Worm (Caenorhabditis elegans) whole organism, late embryonic: ENCODE results near the gene nhr-107.

Experiments
- ama-1 ChIP-seq: fragments of 150-350 bp; optimal IDR thresholded peaks from 2 replicates; lab custom pipeline; 2014
- ceh-19 ChIP-seq: fragments of 200-800 bp; sonication (Bioruptor generic); optimal IDR thresholded peaks from 2 replicates; lab custom pipeline; 2018; ENCODE audit warnings: mild to moderate bottlenecking, missing genetic modification characterization, missing compliant biosample characterization
- ceh-24 ChIP-seq: sonication (generic microtip); optimal IDR thresholded peaks from 2 replicates; lab custom pipeline; 2016; ENCODE audit warnings: mild to moderate bottlenecking, missing genetic modification characterization, missing compliant biosample characterization
- ceh-30 ChIP-seq: fragments of 150-350 bp; optimal IDR thresholded peaks from 2 replicates; lab custom pipeline; 2014; ENCODE audit warnings: missing biosample characterization, missing genetic modification characterization
- ceh-45 ChIP-seq: fragments of 200-800 bp; sonication (Bioruptor generic); IDR thresholded peaks from 2 replicates; pipeline ENCODE4 v1.3.6; 2022; ENCODE audit warnings: missing genetic modification reagents, missing genetic modification characterization, missing compliant biosample characterization
- dve-1 ChIP-seq: sonication (generic microtip); optimal IDR thresholded peaks from 2 replicates; lab custom pipeline; 2017; ENCODE audit warnings: antibody characterized with exemption, mild to moderate bottlenecking, missing genetic modification characterization, missing compliant biosample characterization
- eyg-1 ChIP-seq: sonication (generic microtip); optimal IDR thresholded peaks from 2 replicates; lab custom pipeline; 2016; ENCODE audit warnings: missing genotype, missing genetic modification characterization, missing compliant biosample characterization
- hlh-13 ChIP-seq: fragments of 200-800 bp; sonication (Bioruptor generic); optimal IDR thresholded peaks from 2 replicates; lab custom pipeline; 2018; ENCODE audit warnings: mild to moderate bottlenecking, missing genetic modification characterization, missing compliant biosample characterization
- hlh-15 ChIP-seq: sonication (generic microtip); optimal IDR thresholded peaks from 2 replicates; lab custom pipeline; 2016; ENCODE audit warnings: missing genetic modification characterization, missing compliant biosample characterization
- hlh-6 ChIP-seq: sonication (generic microtip); optimal IDR thresholded peaks from 2 replicates; lab custom pipeline; 2016; ENCODE audit warnings: missing genotype, missing genetic modification characterization, missing compliant biosample characterization
- hlh-8 ChIP-seq: sonication (generic microtip); optimal IDR thresholded peaks from 2 replicates; lab custom pipeline; 2016; ENCODE audit warnings: missing genotype, missing genetic modification characterization, missing compliant biosample characterization
- lim-6 ChIP-seq: sonication (generic microtip); optimal IDR thresholded peaks from 2 replicates; lab custom pipeline; 2016; ENCODE audit warnings: missing genetic modification characterization, missing compliant biosample characterization
- nfya-1 ChIP-seq: sonication (generic microtip); optimal IDR thresholded peaks from 2 replicates; lab custom pipeline; 2017; ENCODE audit warnings: missing genetic modification characterization, mild to moderate bottlenecking, missing compliant biosample characterization, antibody characterized with exemption, moderate library complexity
- nhr-232 ChIP-seq: sonication (generic microtip); optimal IDR thresholded peaks from 2 replicates; lab custom pipeline; 2016; ENCODE audit warnings: missing genetic modification characterization, missing compliant biosample characterization
- pax-1 ChIP-seq: fragments of 150-350 bp; optimal IDR thresholded peaks from 2 replicates; lab custom pipeline; 2014; ENCODE audit warnings: missing biosample characterization, missing genetic modification characterization
- pqm-1 ChIP-seq: sonication (generic microtip); optimal IDR thresholded peaks from 2 replicates; lab custom pipeline; 2016; ENCODE audit warnings: missing genetic modification characterization, missing compliant biosample characterization
- sdc-2 ChIP-seq: sonication (generic microtip); optimal IDR thresholded peaks from 2 replicates; lab custom pipeline; 2016; ENCODE audit warnings: missing genotype, missing genetic modification characterization, missing compliant biosample characterization
- tbx-7 ChIP-seq: sonication (generic microtip); optimal IDR thresholded peaks from 2 replicates; lab custom pipeline; 2016; ENCODE audit warnings: missing genotype, missing genetic modification characterization, missing compliant biosample characterization
- unc-3 ChIP-seq, 2 experiments: fragments of 200-800 bp in 1 of 2; sonication (Bioruptor generic) in 1 of 2; sonication (generic microtip) in 1 of 2; conservative IDR thresholded peaks in 1 of 2; optimal IDR thresholded peaks in 1 of 2; 2 replicates each; pipeline versions ENCODE4 v1.3.6 to Lab custom; 2016 to 2022; ENCODE audit warnings: missing compliant biosample characterization in 2 of 2, missing genetic modification characterization in 2 of 2, missing genetic modification reagents in 1 of 2
- unc-55 ChIP-seq: sonication (generic microtip); optimal IDR thresholded peaks from 2 replicates; lab custom pipeline; 2017; ENCODE audit warnings: missing biosample characterization, missing genetic modification reagents, missing genetic modification characterization
- zip-5 ChIP-seq: sonication (generic microtip); optimal IDR thresholded peaks from 2 replicates; lab custom pipeline; 2016; ENCODE audit warnings: missing genetic modification characterization, missing compliant biosample characterization
- ztf-16 ChIP-seq: sonication (generic microtip); optimal IDR thresholded peaks from 2 replicates; lab custom pipeline; 2017; ENCODE audit warnings: missing genetic modification characterization, missing compliant biosample characterization

The nhr-107 gene

ce11 chrV:6948225-6948624, 48.7 kb downstream of the nhr-107 start, which contains the start of gene Y57E12B.1:
Gene Y57E12B.1, plus strand, starts transcription at chrV:6948525.
- TF ChIP-seq nfya-1 (tag; lab: Kevin White, UChicago) (no peak), ceh-45 (GFP tag; lab: Robert Waterston, UW) (no peak), pqm-1 (tag; lab: Kevin White, UChicago) (no peak), lim-6 (tag; lab: Kevin White, UChicago) (no peak), ceh-19 (GFP tag; lab: Kevin White, UChicago) (no peak), hlh-15 (tag; lab: Kevin White, UChicago) (no peak), ceh-24 (tag; lab: Kevin White, UChicago) (no peak), sdc-2 (tag; lab: Kevin White, UChicago) (no peak), unc-55 (GFP tag; lab: Kevin White, UChicago) (no peak), ceh-30 (tag; lab: Kevin White, UChicago) (no peak), hlh-13 (no peak), nhr-232 (no peak)

- TF ChIP-seq eyg-1 (tag; lab: Kevin White, UChicago) (no peak), nfya-1 (tag; lab: Kevin White, UChicago) (no peak), ceh-19 (GFP tag; lab: Kevin White, UChicago) (no peak), unc-3 (GFP tag; conservative IDR thresholded peaks at IDR 0.05; lab: Robert Waterston, UW) (no peak), unc-3 (tag; optimal IDR thresholded peaks at IDR 0.05; lab: Kevin White, UChicago) (no peak), hlh-8 (tag; lab: Kevin White, UChicago) (no peak), ama-1 (lab: Kevin White, UChicago) (no peak), dve-1 (tag; lab: Kevin White, UChicago) (no peak), tbx-7 (tag; lab: Kevin White, UChicago) (no peak), sdc-2 (tag; lab: Kevin White, UChicago) (no peak), nhr-232 (no peak), pax-1 (no peak), hlh-6 (no peak), ztf-16 (tag; lab: Kevin White, UChicago) (no peak), zip-5 (no peak)
Measured at ce11 chrV:6947442-6947841, 49.4 kb downstream of the nhr-107 start, which contains the start of gene Y57E12B.4. Gene Y57E12B.4, minus strand, starts transcription at chrV:6947542.
